Worm (Caenorhabditis elegans) whole organism, young adult: ENCODE data around the gene aars-1.

ENCODE experiments used
- B0336.3 ChIP-seq: fragments of 200-800 bp; sonication (Bioruptor generic); IDR thresholded peaks from 2 replicates; pipeline ENCODE4 v1.3.6; 2022; ENCODE audit warnings: missing genetic modification characterization, missing compliant biosample characterization
- K11D2.4 ChIP-seq: fragments of 200-800 bp; sonication (Bioruptor generic); IDR thresholded peaks from 2 replicates; pipeline ENCODE4 v1.3.6; 2022; ENCODE audit warnings: missing genetic modification reagents, missing genetic modification characterization, missing compliant biosample characterization
- K12H6.12 ChIP-seq: fragments of 200-800 bp; sonication (Bioruptor generic); optimal IDR thresholded peaks from 2 replicates; lab custom pipeline; 2018; ENCODE audit warnings: mild to moderate bottlenecking, missing genetic modification characterization, missing compliant biosample characterization
- ama-1 ChIP-seq, 3 experiments: fragments of 150-350 bp in 1 of 3; sonication (generic microtip) in 2 of 3; optimal IDR thresholded peaks; 2 replicates each; lab custom pipeline; 2014 to 2018; ENCODE audit warnings: missing biosample characterization in 2 of 3, missing genetic modification characterization in 2 of 3, missing genetic modification reagents in 2 of 3
- ccch-3 ChIP-seq: fragments of 200-800 bp; sonication (Bioruptor generic); optimal IDR thresholded peaks from 2 replicates; lab custom pipeline; 2018; ENCODE audit warnings: mild to moderate bottlenecking, missing genetic modification characterization, missing compliant biosample characterization
- ekl-4 ChIP-seq: fragments of 200-800 bp; sonication (Bioruptor generic); IDR thresholded peaks from 2 replicates; pipeline ENCODE4 v1.3.6; 2022; ENCODE audit warnings: missing genetic modification reagents, missing genetic modification characterization, missing compliant biosample characterization
- fkh-3 ChIP-seq: sonication (generic microtip); optimal IDR thresholded peaks from 2 replicates; lab custom pipeline; 2016; ENCODE audit warnings: mild to moderate bottlenecking, missing genetic modification characterization, missing compliant biosample characterization
- mes-4 ChIP-seq: sonication (generic microtip); optimal IDR thresholded peaks from 2 replicates; lab custom pipeline; 2016; ENCODE audit warnings: missing genotype, missing genetic modification characterization, missing compliant biosample characterization
- nhr-90 ChIP-seq: sonication (generic microtip); optimal IDR thresholded peaks from 2 replicates; lab custom pipeline; 2016; ENCODE audit warnings: missing genotype, mild to moderate bottlenecking, missing genetic modification characterization, missing compliant biosample characterization
- pha-4 ChIP-seq: fragments of 150-350 bp; sonication (generic microtip); optimal IDR thresholded peaks from 2 replicates; lab custom pipeline; 2014; ENCODE audit warnings: missing biosample characterization, missing genetic modification reagents, missing genetic modification characterization
- unc-130 ChIP-seq: sonication (generic microtip); optimal IDR thresholded peaks from 2 replicates; lab custom pipeline; 2016; ENCODE audit warnings: missing genetic modification reagents, missing genetic modification characterization, missing compliant biosample characterization
- unc-62 ChIP-seq: fragments of 150-350 bp; optimal IDR thresholded peaks from 2 replicates; lab custom pipeline; 2014; ENCODE audit warnings: missing biosample characterization, missing genetic modification reagents, missing genetic modification characterization
- zfh-2 ChIP-seq: fragments of 200-800 bp; sonication (Bioruptor generic); conservative IDR thresholded peaks from 2 replicates; pipeline ENCODE4 v1.3.6; 2022; ENCODE audit warnings: missing genetic modification reagents, missing genetic modification characterization, missing compliant biosample characterization

DNA sequence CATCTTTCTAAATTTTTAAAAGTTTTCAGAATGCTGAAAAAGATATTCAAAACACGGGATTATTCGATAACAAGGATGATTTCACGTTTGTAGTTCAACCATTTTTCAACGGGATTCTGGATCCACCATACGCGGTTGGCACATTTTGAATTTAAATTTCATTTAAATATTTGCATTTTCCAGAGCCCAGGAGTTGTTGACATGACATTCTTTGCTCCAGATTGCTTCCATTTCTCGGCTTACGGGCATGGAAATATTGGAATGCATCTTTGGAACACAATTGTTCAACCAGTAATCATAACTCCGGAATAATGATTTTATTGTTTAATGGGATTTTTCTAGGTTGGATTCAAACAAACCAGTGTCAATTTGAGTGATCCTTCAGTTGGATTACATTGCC lies 13.4 kb downstream of the aars-1 start:
- TF ChIP-seq B0336.3 (GFP tag; lab: Robert Waterston, UW): no peak
- no peak for TF ChIP-seq unc-130
- no peak for TF ChIP-seq fkh-3 (tag; lab: Kevin White, UChicago)
- no peak for TF ChIP-seq K12H6.12 (tag; lab: Kevin White, UChicago)
- no peak for TF ChIP-seq mes-4 (tag; lab: Kevin White, UChicago)
- no peak for TF ChIP-seq K11D2.4
- no peak for TF ChIP-seq pha-4
- TF ChIP-seq nhr-90 (tag; lab: Kevin White, UChicago): no peak
- no peak for TF ChIP-seq unc-62 (GFP tag; lab: Kevin White, UChicago)
- no peak for TF ChIP-seq ama-1 (optimal IDR thresholded peaks at IDR 0.05; lab: Kevin White, UChicago)
- TF ChIP-seq ama-1 (GFP tag; optimal IDR thresholded peaks at IDR 0.05; lab: Kevin White, UChicago): no peak
- TF ChIP-seq ekl-4 (GFP tag; lab: Robert Waterston, UW): no peak
- TF ChIP-seq ccch-3 (GFP tag; lab: Kevin White, UChicago): no peak
- no peak for TF ChIP-seq zfh-2 (GFP tag; lab: Robert Waterston, UW)
